Worm (Caenorhabditis elegans) whole organism, L4 larva: ENCODE measurements around the gene Y73C8B.5.
A peak's percentile ranks its signal among the peaks of the same experiment; 100 is the strongest.

ENCODE experiments used
- F26F4.8 ChIP-seq: fragments of 200-800 bp; sonication (Bioruptor generic); conservative IDR thresholded peaks from 2 replicates; pipeline ENCODE4 v1.3.6; 2022; ENCODE audit warnings: missing genetic modification characterization, missing compliant biosample characterization
- F49E8.2 ChIP-seq: sonication (generic microtip); optimal IDR thresholded peaks from 2 replicates; lab custom pipeline; 2016; ENCODE audit warnings: missing compliant biosample characterization, mild to moderate bottlenecking, missing genetic modification characterization, borderline replicate concordance
- T26A8.4 ChIP-seq: fragments of 200-800 bp; sonication (Bioruptor generic); IDR thresholded peaks from 2 replicates; pipeline ENCODE4 v1.3.6; 2022; ENCODE audit warnings: missing genetic modification characterization, missing compliant biosample characterization
- ZK337.2 ChIP-seq: fragments of 200-800 bp; sonication (Bioruptor generic); IDR thresholded peaks from 2 replicates; pipeline ENCODE4 v1.3.6; 2022; ENCODE audit warnings: missing genetic modification reagents, missing genetic modification characterization, missing compliant biosample characterization
- ZK546.5 ChIP-seq, 2 experiments: sonication (generic microtip); optimal IDR thresholded peaks; 2 replicates each; lab custom pipeline; 2017; ENCODE audit warnings: missing biosample characterization in 2 of 2, missing genetic modification characterization in 2 of 2
- aha-1 ChIP-seq: fragments of 150-350 bp; peaks from one replicate; lab custom pipeline; 2014; ENCODE audit warnings: missing biosample characterization, missing genetic modification characterization
- aly-2 ChIP-seq: sonication (generic microtip); optimal IDR thresholded peaks from 2 replicates; lab custom pipeline; 2018; ENCODE audit warnings: missing biosample characterization, missing genetic modification characterization
- ama-1 ChIP-seq: fragments of 150-350 bp; optimal IDR thresholded peaks from 2 replicates; lab custom pipeline; 2014; ENCODE audit warnings: inconsistent platforms, mixed read lengths
- arid-1 ChIP-seq: fragments of 200-800 bp; sonication (Bioruptor generic); conservative IDR thresholded peaks from 2 replicates; pipeline ENCODE4 v1.3.6; 2022; ENCODE audit warnings: missing genetic modification reagents, missing genetic modification characterization, missing compliant biosample characterization
- ceh-20 ChIP-seq: fragments of 200-800 bp; sonication (Bioruptor generic); IDR thresholded peaks from 2 replicates; pipeline ENCODE4 v1.3.6; 2022; ENCODE audit warnings: missing genetic modification reagents, missing genetic modification characterization, missing compliant biosample characterization
- ceh-32 ChIP-seq: sonication (generic microtip); optimal IDR thresholded peaks from 2 replicates; lab custom pipeline; 2016; ENCODE audit warnings: mild to moderate bottlenecking, missing genetic modification characterization, missing compliant biosample characterization; ENCODE audit not compliant: poor library complexity
- ceh-62 ChIP-seq: sonication (generic microtip); optimal IDR thresholded peaks from 2 replicates; lab custom pipeline; 2017; ENCODE audit warnings: missing biosample characterization, missing genetic modification characterization
- cey-2 ChIP-seq: sonication (generic microtip); optimal IDR thresholded peaks from 3 replicates; lab custom pipeline; 2017; ENCODE audit warnings: missing genetic modification characterization, mild to moderate bottlenecking, missing compliant biosample characterization, antibody characterized with exemption, borderline replicate concordance; ENCODE audit not compliant: insufficient read depth
- daf-12 ChIP-seq: fragments of 150-350 bp; optimal IDR thresholded peaks from 2 replicates; lab custom pipeline; 2014; ENCODE audit warnings: missing biosample characterization, missing genetic modification reagents, missing genetic modification characterization
- daf-16 ChIP-seq, 3 experiments: sonication (generic microtip); optimal IDR thresholded peaks; 2 replicates each; lab custom pipeline; 2016 to 2017; ENCODE audit warnings: missing genetic modification characterization in 3 of 3, missing genetic modification reagents in 3 of 3, mild to moderate bottlenecking in 2 of 3, missing compliant biosample characterization in 2 of 3, missing biosample characterization in 1 of 3, moderate library complexity in 1 of 3
- dmd-6 ChIP-seq: fragments of 200-800 bp; sonication (Bioruptor generic); IDR thresholded peaks from 2 replicates; pipeline ENCODE4 v1.3.6; 2022; ENCODE audit warnings: missing genetic modification reagents, missing genetic modification characterization, missing compliant biosample characterization
- dmd-8 ChIP-seq: fragments of 200-800 bp; sonication (Bioruptor generic); IDR thresholded peaks from 2 replicates; pipeline ENCODE4 v1.3.6; 2022; ENCODE audit warnings: missing genetic modification characterization, missing compliant biosample characterization
- duxl-1 ChIP-seq: sonication (generic microtip); optimal IDR thresholded peaks from 2 replicates; lab custom pipeline; 2016; ENCODE audit warnings: mild to moderate bottlenecking, missing genetic modification characterization, moderate library complexity, missing compliant biosample characterization; ENCODE audit not compliant: poor library complexity
- dve-1 ChIP-seq: sonication (generic microtip); optimal IDR thresholded peaks from 2 replicates; lab custom pipeline; 2017; ENCODE audit warnings: antibody characterized with exemption, mild to moderate bottlenecking, missing genetic modification characterization, missing compliant biosample characterization; ENCODE audit not compliant: insufficient read depth
- egl-27 ChIP-seq: sonication (generic microtip); optimal IDR thresholded peaks from 3 replicates; lab custom pipeline; 2017; ENCODE audit warnings: missing biosample characterization, missing genetic modification reagents, missing genetic modification characterization
- egl-43 ChIP-seq: fragments of 200-800 bp; sonication (Bioruptor generic); IDR thresholded peaks from 2 replicates; pipeline ENCODE4 v1.3.6; 2022; ENCODE audit warnings: missing genetic modification reagents, missing genetic modification characterization, missing compliant biosample characterization
- hlh-11 ChIP-seq: fragments of 200-800 bp; sonication (Bioruptor generic); optimal IDR thresholded peaks from 2 replicates; lab custom pipeline; 2018; ENCODE audit warnings: mild to moderate bottlenecking, missing genetic modification characterization, missing compliant biosample characterization
- jun-1 ChIP-seq: fragments of 150-350 bp; optimal IDR thresholded peaks from 2 replicates; lab custom pipeline; 2014; ENCODE audit warnings: missing biosample characterization, missing genetic modification reagents, missing genetic modification characterization
- lin-1 ChIP-seq: fragments of 200-800 bp; sonication (Bioruptor generic); IDR thresholded peaks from 2 replicates; pipeline ENCODE4 v1.3.6; 2022; ENCODE audit warnings: missing genetic modification reagents, missing genetic modification characterization, missing compliant biosample characterization
- lin-15B ChIP-seq: fragments of 150-350 bp; sonication (generic microtip); optimal IDR thresholded peaks from 3 replicates; lab custom pipeline; 2014; ENCODE audit warnings: missing biosample characterization, missing genetic modification characterization
- lin-38 ChIP-seq: fragments of 200-800 bp; sonication (Bioruptor generic); IDR thresholded peaks from 2 replicates; pipeline ENCODE4 v1.3.6; 2022; ENCODE audit warnings: missing genetic modification reagents, missing genetic modification characterization, missing compliant biosample characterization
- lsy-2 ChIP-seq, 2 experiments: fragments of 150-350 bp in 1 of 2; sonication (generic microtip) in 1 of 2; optimal IDR thresholded peaks; 2 replicates each; lab custom pipeline; 2014 to 2017; ENCODE audit warnings: missing biosample characterization in 2 of 2, missing genetic modification characterization in 2 of 2
- madf-5 ChIP-seq, 2 experiments: fragments of 200-800 bp; sonication (Bioruptor generic); IDR thresholded peaks; 2 replicates each; pipeline ENCODE4 v1.3.6; 2022; ENCODE audit warnings: missing compliant biosample characterization in 2 of 2, missing genetic modification characterization in 2 of 2
- mdl-1 ChIP-seq, 2 experiments: fragments of 150-350 bp in 1 of 2; sonication (generic microtip) in 1 of 2; optimal IDR thresholded peaks; 2 replicates each; lab custom pipeline; 2014 to 2017; ENCODE audit warnings: missing biosample characterization in 2 of 2, missing genetic modification characterization in 2 of 2
- mdt-29 ChIP-seq: fragments of 200-800 bp; sonication (Bioruptor generic); IDR thresholded peaks from 2 replicates; pipeline ENCODE4 v1.3.6; 2022; ENCODE audit warnings: missing genetic modification reagents, missing genetic modification characterization, missing compliant biosample characterization
- mes-2 ChIP-seq: sonication (generic microtip); optimal IDR thresholded peaks from 2 replicates; lab custom pipeline; 2016; ENCODE audit warnings: missing genotype, mild to moderate bottlenecking, missing genetic modification characterization, missing compliant biosample characterization; ENCODE audit not compliant: poor library complexity, severe bottlenecking
- nhr-102 ChIP-seq: sonication (generic microtip); optimal IDR thresholded peaks from 2 replicates; lab custom pipeline; 2016; ENCODE audit warnings: mild to moderate bottlenecking, missing genetic modification characterization, moderate library complexity, missing compliant biosample characterization
- nhr-111 ChIP-seq: fragments of 200-800 bp; sonication (Bioruptor generic); optimal IDR thresholded peaks from 2 replicates; lab custom pipeline; 2018; ENCODE audit warnings: mild to moderate bottlenecking, missing genetic modification characterization, missing compliant biosample characterization
- nhr-41 ChIP-seq: fragments of 200-800 bp; sonication (Bioruptor generic); IDR thresholded peaks from 2 replicates; pipeline ENCODE4 v1.3.6; 2022; ENCODE audit warnings: missing genetic modification reagents, missing genetic modification characterization, missing compliant biosample characterization
- nhr-42 ChIP-seq: fragments of 200-800 bp; sonication (Bioruptor generic); IDR thresholded peaks from 2 replicates; pipeline ENCODE4 v1.3.6; 2022; ENCODE audit warnings: missing genetic modification characterization, missing compliant biosample characterization
- nhr-48 ChIP-seq: sonication (generic microtip); optimal IDR thresholded peaks from 2 replicates; lab custom pipeline; 2016; ENCODE audit warnings: mild to moderate bottlenecking, missing genetic modification characterization, missing compliant biosample characterization
- nhr-6 ChIP-seq: fragments of 150-350 bp; optimal IDR thresholded peaks from 2 replicates; lab custom pipeline; 2014; ENCODE audit warnings: missing biosample characterization, missing genetic modification characterization
- pha-4 ChIP-seq, 2 experiments: fragments of 150-350 bp in 1 of 2; fragments of 200-800 bp in 1 of 2; sonication (Bioruptor generic) in 1 of 2; IDR thresholded peaks in 1 of 2; optimal IDR thresholded peaks in 1 of 2; 2 replicates each; pipeline versions ENCODE4 v1.3.6 to Lab custom; 2014 to 2022; ENCODE audit warnings: missing genetic modification characterization in 2 of 2, missing genetic modification reagents in 2 of 2, missing biosample characterization in 1 of 2, missing compliant biosample characterization in 1 of 2
- saeg-2 ChIP-seq: fragments of 200-800 bp; sonication (Bioruptor generic); IDR thresholded peaks from 2 replicates; pipeline ENCODE4 v1.3.6; 2022; ENCODE audit warnings: missing genetic modification reagents, missing genetic modification characterization, missing compliant biosample characterization
- sdz-12 ChIP-seq: fragments of 200-800 bp; sonication (Bioruptor generic); optimal IDR thresholded peaks from 2 replicates; lab custom pipeline; 2018; ENCODE audit warnings: mild to moderate bottlenecking, missing genetic modification characterization, missing compliant biosample characterization
- snpc-1.2 ChIP-seq: fragments of 200-800 bp; sonication (Bioruptor generic); IDR thresholded peaks from 2 replicates; pipeline ENCODE4 v1.3.6; 2022; ENCODE audit warnings: missing genetic modification reagents, missing genetic modification characterization, missing compliant biosample characterization
- snpc-4 ChIP-seq: fragments of 150-350 bp; optimal IDR thresholded peaks from 2 replicates; lab custom pipeline; 2014; ENCODE audit warnings: missing biosample characterization, missing genetic modification characterization
- spr-1 ChIP-seq: sonication (generic microtip); optimal IDR thresholded peaks from 2 replicates; lab custom pipeline; 2016; ENCODE audit warnings: mild to moderate bottlenecking, missing genetic modification characterization, missing compliant biosample characterization
- spr-3 ChIP-seq: fragments of 200-800 bp; sonication (Bioruptor generic); optimal IDR thresholded peaks from 2 replicates; lab custom pipeline; 2018; ENCODE audit warnings: mild to moderate bottlenecking, missing genetic modification characterization, missing compliant biosample characterization
- tag-97 ChIP-seq: fragments of 200-800 bp; sonication (Bioruptor generic); IDR thresholded peaks from 2 replicates; pipeline ENCODE4 v1.3.6; 2022; ENCODE audit warnings: missing genetic modification characterization, missing compliant biosample characterization
- unc-39 ChIP-seq: sonication (generic microtip); optimal IDR thresholded peaks from 2 replicates; lab custom pipeline; 2017; ENCODE audit warnings: missing biosample characterization, missing genetic modification characterization
- unc-62 ChIP-seq, 3 experiments: fragments of 150-350 bp in 1 of 3; sonication (generic microtip); optimal IDR thresholded peaks in 2 of 3; peaks in 1 of 3; 1 replicate in 1 of 3; 2 replicates in 2 of 3; lab custom pipeline; 2014 to 2017; ENCODE audit warnings: missing biosample characterization in 3 of 3, missing genetic modification characterization in 3 of 3, missing genetic modification reagents in 3 of 3, missing genotype in 1 of 3
- ztf-11 ChIP-seq: fragments of 150-350 bp; optimal IDR thresholded peaks from 2 replicates; lab custom pipeline; 2014; ENCODE audit warnings: missing biosample characterization, missing genetic modification characterization
- ztf-7 ChIP-seq: fragments of 150-350 bp; optimal IDR thresholded peaks from 2 replicates; lab custom pipeline; 2014; ENCODE audit warnings: missing biosample characterization, missing genetic modification characterization

Gene Y73C8B.5

DNA sequence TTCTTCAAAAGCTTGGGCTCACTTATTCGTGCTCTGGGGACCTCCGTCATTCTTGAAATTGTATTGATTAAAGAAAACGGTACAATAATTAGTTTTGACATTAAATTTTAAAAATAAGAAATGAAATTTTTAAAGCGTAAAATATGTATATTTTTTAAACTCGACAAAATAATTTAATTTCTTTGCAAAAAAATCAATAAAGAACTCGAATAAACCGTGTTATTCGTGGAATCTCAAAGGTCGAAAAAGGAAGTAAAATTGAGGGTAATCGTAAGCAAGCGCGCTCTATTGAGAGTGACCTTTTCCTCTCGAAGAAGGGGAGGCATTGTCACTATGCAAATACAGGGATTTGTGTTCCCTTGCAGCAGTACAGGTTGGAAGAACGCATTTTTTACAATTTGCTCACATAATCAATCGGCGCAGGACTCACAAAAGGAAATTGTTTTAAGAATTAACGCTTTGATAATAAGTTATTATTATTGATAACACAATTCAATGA is 2.1 kb upstream of the Y73C8B.5 start, which contains the start of gene Y73C8B.2 (continued):
- TF ChIP-seq hlh-11 (tag; lab: Kevin White, UChicago): peak; percentile 0
- no peak for TF ChIP-seq dmd-6 (GFP tag; lab: Robert Waterston, UW)
- no peak for TF ChIP-seq arid-1
- no peak for TF ChIP-seq duxl-1 (tag; lab: Kevin White, UChicago)
- TF ChIP-seq spr-1 (tag; lab: Kevin White, UChicago): no peak
- TF ChIP-seq F49E8.2 (tag; lab: Kevin White, UChicago): no peak
- TF ChIP-seq aha-1 (tag; lab: Kevin White, UChicago): peak; percentile 92
- TF ChIP-seq dve-1 (tag; lab: Kevin White, UChicago): peak; percentile 35
- TF ChIP-seq snpc-1.2: no peak
- TF ChIP-seq tag-97 (GFP tag; lab: Robert Waterston, UW): no peak
- TF ChIP-seq pha-4 (GFP tag; IDR thresholded peaks at IDR 0.05; lab: Robert Waterston, UW): no peak
- peak; percentile 94 for TF ChIP-seq pha-4 (tag; optimal IDR thresholded peaks at IDR 0.05; lab: Kevin White, UChicago)
- TF ChIP-seq ZK546.5 (tag; optimal IDR thresholded peaks at IDR 0.05; lab: Kevin White, UChicago): no peak
- no peak for TF ChIP-seq mdl-1 (tag; optimal IDR thresholded peaks at IDR 0.05; lab: Kevin White, UChicago)
- TF ChIP-seq cey-2 (tag; lab: Kevin White, UChicago): no peak
- peak in 1 of 2 experiments; percentile 58 for TF ChIP-seq lsy-2 (tag; optimal IDR thresholded peaks at IDR 0.05; lab: Kevin White, UChicago)
- no peak for TF ChIP-seq unc-39
- TF ChIP-seq nhr-48 (tag; lab: Kevin White, UChicago): no peak
- TF ChIP-seq snpc-4 (tag; lab: Kevin White, UChicago): no peak
- no peak for TF ChIP-seq egl-43 (GFP tag; lab: Robert Waterston, UW)
- TF ChIP-seq dmd-8 (GFP tag; lab: Robert Waterston, UW): no peak
- TF ChIP-seq ceh-20 (GFP tag; lab: Robert Waterston, UW): no peak
- TF ChIP-seq aly-2 (tag; lab: Kevin White, UChicago): no peak
- TF ChIP-seq nhr-102 (tag; lab: Kevin White, UChicago): peak; percentile 34
- TF ChIP-seq egl-27 (tag; lab: Kevin White, UChicago): no peak
- TF ChIP-seq nhr-111 (GFP tag; lab: Kevin White, UChicago): no peak
- TF ChIP-seq nhr-42 (GFP tag; lab: Robert Waterston, UW): no peak
- TF ChIP-seq ceh-32 (tag; lab: Kevin White, UChicago): no peak
- no peak for TF ChIP-seq mdt-29 (GFP tag; lab: Robert Waterston, UW)
- no peak for TF ChIP-seq F26F4.8 (GFP tag; lab: Robert Waterston, UW)
- TF ChIP-seq sdz-12 (GFP tag; lab: Kevin White, UChicago): no peak
- TF ChIP-seq ztf-11 (tag; lab: Kevin White, UChicago): no peak
- TF ChIP-seq jun-1 (tag; lab: Kevin White, UChicago): no peak
- TF ChIP-seq daf-16 (GFP tag; optimal IDR thresholded peaks at IDR 0.05; lab: Kevin White, UChicago): no peak
- peak; percentile 13 for TF ChIP-seq daf-16 (tag; optimal IDR thresholded peaks at IDR 0.05; lab: Kevin White, UChicago)
- no peak for TF ChIP-seq ama-1
- no peak for TF ChIP-seq lin-1 (GFP tag; lab: Robert Waterston, UW)
- TF ChIP-seq ztf-7 (tag; lab: Kevin White, UChicago): no peak
- no peak for TF ChIP-seq spr-3 (GFP tag; lab: Kevin White, UChicago)
- TF ChIP-seq lin-38 (GFP tag; lab: Robert Waterston, UW): peak; percentile 81
- peak; percentile 83 for TF ChIP-seq nhr-6 (tag; lab: Kevin White, UChicago)
- TF ChIP-seq nhr-41: no peak
- no peak for TF ChIP-seq lin-15B
- no peak for TF ChIP-seq T26A8.4 (GFP tag; lab: Robert Waterston, UW)
- no peak for TF ChIP-seq daf-12 (tag; lab: Kevin White, UChicago)
- TF ChIP-seq madf-5 (GFP tag; IDR thresholded peaks at IDR 0.05; lab: Robert Waterston, UW): no peak
- no peak for TF ChIP-seq saeg-2 (GFP tag; lab: Robert Waterston, UW)
- peak in 1 of 2 experiments; percentile 85 for TF ChIP-seq unc-62 (GFP tag; optimal IDR thresholded peaks at IDR 0.05 in 1 of 2; lab: Kevin White, UChicago)
- no peak for TF ChIP-seq unc-62 (tag; optimal IDR thresholded peaks at IDR 0.05; lab: Kevin White, UChicago)
- no peak for TF ChIP-seq ZK337.2 (GFP tag; lab: Robert Waterston, UW)
- TF ChIP-seq mes-2 (tag; lab: Kevin White, UChicago): no peak
- no peak for TF ChIP-seq ceh-62 (tag; lab: Kevin White, UChicago)
